Fruit fly (Drosophila melanogaster) whole organism, embryonic: ENCODE data around the gene CG31809.

ENCODE experiments used
- CG10209 ChIP-seq: fragments of 200-800 bp; sonication (Bioruptor generic); optimal IDR thresholded peaks from 3 replicates; lab custom pipeline; 2017; ENCODE audit warnings: missing biosample characterization, mild to moderate bottlenecking, missing genetic modification characterization, missing genetic modification reagents
- CG10274 ChIP-seq: fragments of 200-800 bp; sonication (Bioruptor generic); optimal IDR thresholded peaks from 3 replicates; lab custom pipeline; 2017; ENCODE audit warnings: missing biosample characterization, mild to moderate bottlenecking, missing genetic modification characterization
- CG11247 ChIP-seq: fragments of 200-800 bp; sonication (Bioruptor generic); IDR thresholded peaks from 2 replicates; pipeline ENCODE4 v1.3.6; 2022; ENCODE audit warnings: missing biosample characterization, missing genetic modification characterization
- CG11560 ChIP-seq: fragments of 200-800 bp; sonication (Bioruptor generic); IDR thresholded peaks from 3 replicates; pipeline ENCODE4 v1.3.6; 2022; ENCODE audit warnings: missing biosample characterization, missing genetic modification characterization
- CG14667 ChIP-seq: fragments of 200-800 bp; sonication (Bioruptor generic); IDR thresholded peaks from 2 replicates; pipeline ENCODE4 v1.3.6; 2022; ENCODE audit warnings: missing biosample characterization, missing genetic modification characterization
- CG16779 ChIP-seq: fragments of 200-800 bp; sonication (Bioruptor generic); IDR thresholded peaks from 2 replicates; pipeline ENCODE4 v1.3.6; 2022; ENCODE audit warnings: missing biosample characterization, missing genetic modification characterization
- CG16863 ChIP-seq: fragments of 200-800 bp; sonication (Bioruptor generic); optimal IDR thresholded peaks from 3 replicates; lab custom pipeline; 2016; ENCODE audit warnings: missing biosample characterization, missing genetic modification characterization
- CG17612 ChIP-seq: fragments of 200-800 bp; sonication (Bioruptor generic); IDR thresholded peaks from 2 replicates; pipeline ENCODE4 v1.3.6; 2022; ENCODE audit warnings: missing biosample characterization, missing genetic modification characterization
- CG17802 ChIP-seq: fragments of 200-800 bp; sonication (Bioruptor generic); optimal IDR thresholded peaks from 2 replicates; lab custom pipeline; 2018; ENCODE audit warnings: missing biosample characterization, mild to moderate bottlenecking, missing genetic modification characterization, moderate library complexity
- CG17829 ChIP-seq: fragments of 200-800 bp; optimal IDR thresholded peaks from 2 replicates; lab custom pipeline; 2019; ENCODE audit warnings: missing biosample characterization, mild to moderate bottlenecking, missing genetic modification characterization, moderate library complexity
- CG2120 ChIP-seq: fragments of 200-800 bp; sonication (Bioruptor generic); optimal IDR thresholded peaks from 3 replicates; lab custom pipeline; 2016; ENCODE audit warnings: missing biosample characterization, missing genetic modification characterization
- CG42726 ChIP-seq: fragments of 200-800 bp; sonication (Bioruptor generic); IDR thresholded peaks from 2 replicates; pipeline ENCODE4 v1.3.6; 2022; ENCODE audit warnings: missing biosample characterization, missing genetic modification characterization; ENCODE audit not compliant: partially characterized antibody
- CG4730 ChIP-seq: fragments of 200-800 bp; sonication (Bioruptor generic); IDR thresholded peaks from 2 replicates; pipeline ENCODE4 v1.3.6; 2022; ENCODE audit warnings: missing biosample characterization, missing genetic modification characterization
- CG6254 ChIP-seq: fragments of 200-800 bp; sonication (Bioruptor generic); optimal IDR thresholded peaks from 3 replicates; lab custom pipeline; 2017; ENCODE audit warnings: mild to moderate bottlenecking, missing biosample characterization, missing genetic modification reagents, missing genetic modification characterization
- CG6689 ChIP-seq: fragments of 200-800 bp; sonication (Bioruptor generic); IDR thresholded peaks from 2 replicates; pipeline ENCODE4 v1.3.6; 2022; ENCODE audit warnings: missing biosample characterization, missing genetic modification characterization
- CG6813 ChIP-seq: fragments of 200-800 bp; sonication (Bioruptor generic); optimal IDR thresholded peaks from 2 replicates; lab custom pipeline; 2017; ENCODE audit warnings: missing biosample characterization, missing genetic modification characterization, mild to moderate bottlenecking, moderate library complexity, missing genetic modification reagents
- CG7372 ChIP-seq: fragments of 200-800 bp; sonication (Bioruptor generic); IDR thresholded peaks from 2 replicates; pipeline ENCODE4 v1.3.6; 2022; ENCODE audit warnings: missing biosample characterization, missing genetic modification characterization
- CG8765 ChIP-seq: fragments of 200-800 bp; sonication (Bioruptor generic); IDR thresholded peaks from 2 replicates; pipeline ENCODE4 v1.3.6; 2022; ENCODE audit warnings: missing biosample characterization, missing genetic modification characterization
- CrebB ChIP-seq: fragments of 200-800 bp; sonication (Bioruptor generic); optimal IDR thresholded peaks from 3 replicates; lab custom pipeline; 2018; ENCODE audit warnings: missing biosample characterization, mild to moderate bottlenecking, missing genetic modification characterization
- Dad ChIP-seq: fragments of 200-800 bp; sonication (Bioruptor generic); optimal IDR thresholded peaks from 3 replicates; lab custom pipeline; 2016; ENCODE audit warnings: missing biosample characterization, missing genetic modification characterization
- Dfd ChIP-seq, 2 experiments: fragments of >200 bp; optimal IDR thresholded peaks; 2 replicates each; lab custom pipeline; 2017; ENCODE audit warnings: missing biosample characterization in 2 of 2, missing genetic modification characterization in 2 of 2
- Doc2 ChIP-seq: fragments of 200-800 bp; sonication (Bioruptor generic); IDR thresholded peaks from 2 replicates; pipeline ENCODE4 v1.3.6; 2022; ENCODE audit warnings: missing biosample characterization, missing genetic modification characterization
- E2f2 ChIP-seq: fragments of 200-800 bp; sonication (Bioruptor generic); IDR thresholded peaks from 2 replicates; pipeline ENCODE4 v1.3.6; 2022; ENCODE audit warnings: missing biosample characterization, missing genetic modification characterization
- Fer3 ChIP-seq: fragments of 200-800 bp; sonication (Bioruptor generic); optimal IDR thresholded peaks from 2 replicates; lab custom pipeline; 2018; ENCODE audit warnings: missing biosample characterization, mild to moderate bottlenecking, missing genetic modification characterization, moderate library complexity
- HLH54F ChIP-seq: fragments of 200-800 bp; sonication (Bioruptor generic); optimal IDR thresholded peaks from 3 replicates; lab custom pipeline; 2016; ENCODE audit warnings: missing biosample characterization, missing genetic modification characterization
- MESR4 ChIP-seq: fragments of 200-800 bp; sonication (Bioruptor generic); optimal IDR thresholded peaks from 2 replicates; lab custom pipeline; 2018; ENCODE audit warnings: missing biosample characterization, mild to moderate bottlenecking, missing genetic modification characterization, moderate library complexity
- Max ChIP-seq: fragments of 200-800 bp; sonication (Bioruptor generic); optimal IDR thresholded peaks from 2 replicates; lab custom pipeline; 2016; ENCODE audit warnings: missing biosample characterization, mild to moderate bottlenecking, missing genetic modification characterization
- Rfx ChIP-seq: fragments of 200-800 bp; sonication (Bioruptor generic); IDR thresholded peaks from 2 replicates; pipeline ENCODE4 v1.3.6; 2022; ENCODE audit warnings: missing biosample characterization, missing genetic modification characterization
- Sox102F ChIP-seq: fragments of 200-800 bp; sonication (Bioruptor generic); optimal IDR thresholded peaks from 2 replicates; lab custom pipeline; 2018; ENCODE audit warnings: missing biosample characterization, mild to moderate bottlenecking, missing genetic modification characterization, moderate library complexity
- Ssrp ChIP-seq: fragments of 200-800 bp; sonication (Bioruptor generic); optimal IDR thresholded peaks from 2 replicates; lab custom pipeline; 2018; ENCODE audit warnings: missing biosample characterization, mild to moderate bottlenecking, missing genetic modification characterization, moderate library complexity
- Tbp ChIP-seq: fragments of >200 bp; optimal IDR thresholded peaks from 2 replicates; lab custom pipeline; 2018; ENCODE audit warnings: missing biosample characterization, missing genetic modification characterization
- Usf ChIP-seq: fragments of 200-800 bp; sonication (Bioruptor generic); optimal IDR thresholded peaks from 2 replicates; lab custom pipeline; 2017; ENCODE audit warnings: missing genotype, missing biosample characterization, missing genetic modification characterization
- Xbp1 ChIP-seq: fragments of 200-800 bp; sonication (Bioruptor generic); optimal IDR thresholded peaks from 3 replicates; lab custom pipeline; 2016; ENCODE audit warnings: missing biosample characterization, mild to moderate bottlenecking, missing genetic modification characterization
- ash1 ChIP-seq: fragments of 200-800 bp; sonication (Bioruptor generic); optimal IDR thresholded peaks from 2 replicates; lab custom pipeline; 2018; ENCODE audit warnings: missing biosample characterization, mild to moderate bottlenecking, missing genetic modification characterization
- bigmax ChIP-seq: fragments of 200-800 bp; sonication (Bioruptor generic); optimal IDR thresholded peaks from 2 replicates; lab custom pipeline; 2018; ENCODE audit warnings: missing biosample characterization, mild to moderate bottlenecking, missing genetic modification characterization
- btn ChIP-seq: fragments of 200-800 bp; sonication (Bioruptor generic); optimal IDR thresholded peaks from 2 replicates; lab custom pipeline; 2016; ENCODE audit warnings: missing biosample characterization, missing genetic modification characterization
- crc ChIP-seq: fragments of 200-800 bp; sonication (Bioruptor generic); optimal IDR thresholded peaks from 2 replicates; lab custom pipeline; 2016; ENCODE audit warnings: missing biosample characterization, missing genetic modification characterization
- dmrt99B ChIP-seq: fragments of 200-800 bp; sonication (Bioruptor generic); optimal IDR thresholded peaks from 2 replicates; lab custom pipeline; 2018; ENCODE audit warnings: missing biosample characterization, mild to moderate bottlenecking, missing genetic modification characterization, moderate library complexity
- esg ChIP-seq: fragments of 200-800 bp; sonication (Bioruptor generic); conservative IDR thresholded peaks from 2 replicates; pipeline ENCODE4 v1.3.6; 2022; ENCODE audit warnings: missing biosample characterization, missing genetic modification characterization
- exex ChIP-seq: fragments of 200-800 bp; sonication (Bioruptor generic); optimal IDR thresholded peaks from 4 replicates; lab custom pipeline; 2018; ENCODE audit warnings: missing biosample characterization, mild to moderate bottlenecking, missing genetic modification characterization, moderate library complexity
- fd3F ChIP-seq: fragments of 200-800 bp; sonication (Bioruptor generic); optimal IDR thresholded peaks from 2 replicates; lab custom pipeline; 2018; ENCODE audit warnings: missing biosample characterization, mild to moderate bottlenecking, missing genetic modification characterization, moderate library complexity
- hbn ChIP-seq: fragments of 200-800 bp; sonication (Bioruptor generic); IDR thresholded peaks from 2 replicates; pipeline ENCODE4 v1.3.6; 2022; ENCODE audit warnings: missing biosample characterization, missing genetic modification characterization; ENCODE audit not compliant: partially characterized antibody
- jumu ChIP-seq: fragments of 200-800 bp; sonication (Bioruptor generic); optimal IDR thresholded peaks from 3 replicates; lab custom pipeline; 2016; ENCODE audit warnings: missing biosample characterization, missing genetic modification characterization
- phol ChIP-seq: fragments of 200-800 bp; sonication (Bioruptor generic); optimal IDR thresholded peaks from 3 replicates; lab custom pipeline; 2018; ENCODE audit warnings: missing biosample characterization, mild to moderate bottlenecking, missing genetic modification characterization, moderate library complexity
- psq ChIP-seq: fragments of 200-800 bp; sonication (Bioruptor generic); optimal IDR thresholded peaks from 2 replicates; lab custom pipeline; 2017; ENCODE audit warnings: missing biosample characterization, missing genetic modification characterization
- rib ChIP-seq: fragments of 200-800 bp; sonication (Bioruptor generic); IDR thresholded peaks from 2 replicates; pipeline ENCODE4 v1.3.6; 2022; ENCODE audit warnings: missing biosample characterization, missing genetic modification characterization
- tap ChIP-seq: fragments of 200-800 bp; optimal IDR thresholded peaks from 3 replicates; lab custom pipeline; 2019; ENCODE audit warnings: missing biosample characterization, mild to moderate bottlenecking, missing genetic modification characterization, moderate library complexity
- trh ChIP-seq: fragments of 200-800 bp; sonication (Bioruptor generic); optimal IDR thresholded peaks from 2 replicates; lab custom pipeline; 2016; ENCODE audit warnings: missing biosample characterization, missing genetic modification characterization
- zen2 ChIP-seq: fragments of 200-800 bp; sonication (Bioruptor generic); IDR thresholded peaks from 3 replicates; pipeline ENCODE4 v1.3.6; 2022; ENCODE audit warnings: missing biosample characterization, missing genetic modification characterization; ENCODE audit not compliant: partially characterized antibody

CG31809 gene

dm6 chr2L:16815989-16816749, 42.3 kb downstream of the CG31809 start, which contains the start of gene mdy (continued):
- no peak for TF ChIP-seq tap (tag; lab: Kevin White, UChicago)
- no peak for TF ChIP-seq CG17802
- TF ChIP-seq MESR4, result no peak
- TF ChIP-seq ash1 (GFP tag; lab: Kevin White, UChicago), result no peak
- peak; percentile 57 for TF ChIP-seq phol
- no peak for TF ChIP-seq CG10274 (GFP tag; lab: Kevin White, UChicago)
- TF ChIP-seq CG16779 (GFP tag; lab: Robert Waterston, UW), result peak; percentile 22; the same call in 1 of the 2 replicates
- TF ChIP-seq bigmax (GFP tag; lab: Kevin White, UChicago), result no peak
- TF ChIP-seq Ssrp (tag; lab: Kevin White, UChicago), result peak; percentile 32
- peak; percentile 48 for TF ChIP-seq CG17829 (tag; lab: Kevin White, UChicago)
- TF ChIP-seq esg (GFP tag; lab: Robert Waterston, UW), result peak; percentile 58
- TF ChIP-seq btn (GFP tag; lab: Kevin White, UChicago), result no peak
- peak; percentile 81 for TF ChIP-seq CG2120 (GFP tag; lab: Kevin White, UChicago)
- no peak for TF ChIP-seq CG6813
- TF ChIP-seq CG14667, result no peak; the same call in 1 of the 2 replicates
- peak; percentile 51 for TF ChIP-seq CG10209 (GFP tag; lab: Kevin White, UChicago)
- no peak for TF ChIP-seq Dad (GFP tag; lab: Kevin White, UChicago)
- TF ChIP-seq CG17612 (GFP tag; lab: Robert Waterston, UW), result no peak
- peak; percentile 18 for TF ChIP-seq Fer3 (tag; lab: Kevin White, UChicago)
- TF ChIP-seq Tbp (GFP tag; lab: Kevin White, UChicago), result peak; percentile 4
- TF ChIP-seq CG16863 (GFP tag; lab: Kevin White, UChicago), result peak; percentile 55
- peak; percentile 65 for TF ChIP-seq Max (GFP tag; lab: Kevin White, UChicago)
- 0 out of 2 replicates have a peak, but pooled peaks have one; percentile 29 for TF ChIP-seq CG42726 (GFP tag; lab: Robert Waterston, UW)
- no peak for TF ChIP-seq hbn (GFP tag; lab: Robert Waterston, UW)
- peak; percentile 33; the same call in 1 of the 2 replicates for TF ChIP-seq CG8765 (GFP tag; lab: Robert Waterston, UW)
- TF ChIP-seq CG6689 (GFP tag; lab: Robert Waterston, UW), result peak; percentile 60; the same call in 1 of the 2 replicates
- TF ChIP-seq Doc2, result no peak
- TF ChIP-seq jumu, result peak; percentile 8
- peak; percentile 3 for TF ChIP-seq fd3F
- TF ChIP-seq E2f2 (GFP tag; lab: Robert Waterston, UW), result peak; percentile 92
- TF ChIP-seq psq (GFP tag; lab: Kevin White, UChicago), result no peak
- TF ChIP-seq CG4730 (GFP tag; lab: Robert Waterston, UW), result peak; percentile 30; the same call in 1 of the 2 replicates
- no peak for TF ChIP-seq crc (GFP tag; lab: Kevin White, UChicago)
- TF ChIP-seq Dfd (GFP tag; optimal IDR thresholded peaks at IDR 0.05; lab: Kevin White, UChicago), result no peak
- TF ChIP-seq CG6254 (GFP tag; lab: Kevin White, UChicago), result no peak
- no peak for TF ChIP-seq trh (GFP tag; lab: Kevin White, UChicago)
- TF ChIP-seq CG11247 (GFP tag; lab: Robert Waterston, UW), result peak; percentile 64
- 0 out of 2 replicates have a peak, but pooled peaks have one; percentile 14 for TF ChIP-seq CG7372 (GFP tag; lab: Robert Waterston, UW)
- peak; percentile 72 for TF ChIP-seq Xbp1 (GFP tag; lab: Kevin White, UChicago)
- peak; percentile 11 for TF ChIP-seq Usf
- peak; percentile 42 for TF ChIP-seq dmrt99B
- no peak for TF ChIP-seq exex (tag; lab: Kevin White, UChicago)
- peak; percentile 53 for TF ChIP-seq HLH54F (GFP tag; lab: Kevin White, UChicago)
- TF ChIP-seq CrebB (tag; lab: Kevin White, UChicago), result no peak
- peak; percentile 65 for TF ChIP-seq Rfx (GFP tag; lab: Robert Waterston, UW)
- no peak for TF ChIP-seq zen2 (GFP tag; lab: Robert Waterston, UW)
- peak; percentile 60 for TF ChIP-seq Sox102F (GFP tag; lab: Kevin White, UChicago)
- TF ChIP-seq rib (GFP tag; lab: Robert Waterston, UW), result no peak
- no peak for TF ChIP-seq CG11560 (tag; lab: Robert Waterston, UW)
